Worm (Caenorhabditis elegans) whole organism, mixed stage, embryonic: ENCODE data around the gene F46C5.4.
A peak's percentile ranks its signal among the peaks of the same experiment; 100 is the strongest.

ENCODE experiments used
- bed-3 ChIP-seq: fragments of 200-800 bp; sonication (Bioruptor generic); optimal IDR thresholded peaks from 3 replicates; lab custom pipeline; 2018; ENCODE audit warnings: mild to moderate bottlenecking, missing genetic modification characterization, moderate library complexity, missing compliant biosample characterization
- blmp-1 ChIP-seq: fragments of 150-350 bp; optimal IDR thresholded peaks from 2 replicates; lab custom pipeline; 2014; ENCODE audit warnings: missing biosample characterization, missing genetic modification characterization
- ceh-39 ChIP-seq: fragments of 150-350 bp; optimal IDR thresholded peaks from 2 replicates; lab custom pipeline; 2014; ENCODE audit warnings: missing biosample characterization, missing genetic modification characterization
- ceh-43 ChIP-seq: fragments of 200-800 bp; sonication (Bioruptor generic); optimal IDR thresholded peaks from 2 replicates; lab custom pipeline; 2018; ENCODE audit warnings: mild to moderate bottlenecking, missing genetic modification characterization, moderate library complexity, missing compliant biosample characterization
- ceh-83 ChIP-seq: fragments of 200-800 bp; sonication (Bioruptor generic); optimal IDR thresholded peaks from 2 replicates; lab custom pipeline; 2018; ENCODE audit warnings: mild to moderate bottlenecking, missing genetic modification characterization, missing compliant biosample characterization
- ces-1 ChIP-seq: fragments of 150-350 bp; optimal IDR thresholded peaks from 2 replicates; lab custom pipeline; 2014; ENCODE audit warnings: missing biosample characterization, missing genetic modification reagents, missing genetic modification characterization
- cnd-1 ChIP-seq: fragments of 200-800 bp; sonication (Bioruptor generic); optimal IDR thresholded peaks from 2 replicates; lab custom pipeline; 2018; ENCODE audit warnings: mild to moderate bottlenecking, missing genetic modification characterization, missing compliant biosample characterization
- elt-1 ChIP-seq: sonication (generic microtip); optimal IDR thresholded peaks from 2 replicates; lab custom pipeline; 2017; ENCODE audit warnings: missing genetic modification characterization, mild to moderate bottlenecking, missing compliant biosample characterization, antibody characterized with exemption, moderate library complexity, borderline replicate concordance; ENCODE audit not compliant: insufficient read depth
- elt-3 ChIP-seq: fragments of 150-350 bp; optimal IDR thresholded peaks from 2 replicates; lab custom pipeline; 2014; ENCODE audit warnings: missing biosample characterization, missing genetic modification characterization
- flh-1 ChIP-seq: fragments of 200-800 bp; sonication (Bioruptor generic); optimal IDR thresholded peaks from 2 replicates; lab custom pipeline; 2018; ENCODE audit warnings: mild to moderate bottlenecking, missing genetic modification characterization, moderate library complexity, missing compliant biosample characterization
- ham-2 ChIP-seq: fragments of 200-800 bp; sonication (Bioruptor generic); optimal IDR thresholded peaks from 2 replicates; lab custom pipeline; 2018; ENCODE audit warnings: mild to moderate bottlenecking, missing genetic modification characterization, missing compliant biosample characterization
- hlh-1 ChIP-seq: fragments of 150-350 bp; optimal IDR thresholded peaks from 2 replicates; lab custom pipeline; 2014; ENCODE audit warnings: missing biosample characterization, missing genetic modification reagents, missing genetic modification characterization
- lin-13 ChIP-seq: fragments of 150-350 bp; optimal IDR thresholded peaks from 2 replicates; lab custom pipeline; 2014; ENCODE audit warnings: missing biosample characterization, missing genetic modification characterization
- lin-32 ChIP-seq: fragments of 200-800 bp; sonication (Bioruptor generic); optimal IDR thresholded peaks from 2 replicates; lab custom pipeline; 2018; ENCODE audit warnings: mild to moderate bottlenecking, missing genetic modification characterization, missing compliant biosample characterization
- lsy-2 ChIP-seq: fragments of 150-350 bp; optimal IDR thresholded peaks from 2 replicates; lab custom pipeline; 2014; ENCODE audit warnings: missing biosample characterization, missing genetic modification characterization
- mab-5 ChIP-seq: fragments of 150-350 bp; optimal IDR thresholded peaks from 2 replicates; lab custom pipeline; 2014; ENCODE audit warnings: missing biosample characterization, missing genetic modification characterization
- mep-1 ChIP-seq: fragments of 150-350 bp; optimal IDR thresholded peaks from 2 replicates; lab custom pipeline; 2017; ENCODE audit warnings: missing biosample characterization, missing genetic modification reagents, missing genetic modification characterization, inconsistent platforms
- mls-2 ChIP-seq: sonication (generic microtip); optimal IDR thresholded peaks from 2 replicates; lab custom pipeline; 2016; ENCODE audit warnings: mild to moderate bottlenecking, missing genetic modification characterization, moderate library complexity, missing compliant biosample characterization
- nhr-12 ChIP-seq: fragments of 150-350 bp; optimal IDR thresholded peaks from 2 replicates; lab custom pipeline; 2014; ENCODE audit warnings: missing biosample characterization, missing genetic modification characterization
- nhr-2 ChIP-seq: fragments of 150-350 bp; optimal IDR thresholded peaks from 2 replicates; lab custom pipeline; 2014; ENCODE audit warnings: missing biosample characterization, missing genetic modification characterization
- nhr-237 ChIP-seq: fragments of 150-350 bp; optimal IDR thresholded peaks from 2 replicates; lab custom pipeline; 2014; ENCODE audit warnings: missing biosample characterization, missing genetic modification characterization
- nhr-28 ChIP-seq: fragments of 150-350 bp; optimal IDR thresholded peaks from 2 replicates; lab custom pipeline; 2014; ENCODE audit warnings: missing biosample characterization, missing genetic modification characterization
- pha-4 ChIP-seq: fragments of 150-350 bp; optimal IDR thresholded peaks from 2 replicates; lab custom pipeline; 2018; ENCODE audit warnings: missing biosample characterization, missing genetic modification reagents, missing genetic modification characterization
- sem-2 ChIP-seq: fragments of 200-800 bp; sonication (Bioruptor generic); optimal IDR thresholded peaks from 2 replicates; lab custom pipeline; 2018; ENCODE audit warnings: mild to moderate bottlenecking, missing genetic modification characterization, missing compliant biosample characterization
- snpc-4 ChIP-seq: fragments of 150-350 bp; optimal IDR thresholded peaks from 2 replicates; lab custom pipeline; 2014; ENCODE audit warnings: missing biosample characterization, missing genetic modification characterization
- sptf-1 ChIP-seq: sonication (generic microtip); optimal IDR thresholded peaks from 2 replicates; lab custom pipeline; 2017; ENCODE audit warnings: mild to moderate bottlenecking, missing genetic modification characterization, moderate library complexity, missing compliant biosample characterization
- tbx-8 ChIP-seq: fragments of 200-800 bp; sonication (Bioruptor generic); optimal IDR thresholded peaks from 2 replicates; lab custom pipeline; 2018; ENCODE audit warnings: mild to moderate bottlenecking, missing genetic modification characterization, moderate library complexity, missing compliant biosample characterization
- unc-120 ChIP-seq: sonication (generic microtip); optimal IDR thresholded peaks from 2 replicates; lab custom pipeline; 2017; ENCODE audit warnings: missing genetic modification characterization, missing compliant biosample characterization; ENCODE audit not compliant: poor library complexity, severe bottlenecking
- unc-39 ChIP-seq: fragments of 150-350 bp; optimal IDR thresholded peaks from 2 replicates; lab custom pipeline; 2014; ENCODE audit warnings: missing biosample characterization, missing genetic modification characterization
- unc-62 ChIP-seq: fragments of 150-350 bp; optimal IDR thresholded peaks from 2 replicates; lab custom pipeline; 2014; ENCODE audit warnings: missing biosample characterization, missing genetic modification reagents, missing genetic modification characterization
- zip-8 ChIP-seq: fragments of 150-350 bp; optimal IDR thresholded peaks from 2 replicates; lab custom pipeline; 2014; ENCODE audit warnings: missing biosample characterization, missing genetic modification characterization
- ztf-11 ChIP-seq: fragments of 150-350 bp; optimal IDR thresholded peaks from 2 replicates; lab custom pipeline; 2014; ENCODE audit warnings: missing biosample characterization, missing genetic modification characterization

F46C5.4 gene

ce11 chrII:8794072-8794471 lies 41.8 kb upstream of the F46C5.4 start, which contains the start of gene F07H5.7:
TSS of gene F07H5.7 (minus strand) at chrII:8794172.
- no peak for TF ChIP-seq unc-39 (tag; lab: Kevin White, UChicago)
- no peak for TF ChIP-seq bed-3 (GFP tag; lab: Kevin White, UChicago)
- TF ChIP-seq lin-32 (GFP tag; lab: Kevin White, UChicago): no peak
- no peak for TF ChIP-seq ztf-11 (tag; lab: Kevin White, UChicago)
- TF ChIP-seq nhr-2 (tag; lab: Kevin White, UChicago): no peak
- no peak for TF ChIP-seq lin-13 (tag; lab: Kevin White, UChicago)
- TF ChIP-seq nhr-237 (tag; lab: Kevin White, UChicago): no peak
- no peak for TF ChIP-seq zip-8 (tag; lab: Kevin White, UChicago)
- no peak for TF ChIP-seq hlh-1 (tag; lab: Kevin White, UChicago)
- no peak for TF ChIP-seq mab-5 (tag; lab: Kevin White, UChicago)
- no peak for TF ChIP-seq ceh-39 (tag; lab: Kevin White, UChicago)
- no peak for TF ChIP-seq sptf-1 (tag; lab: Kevin White, UChicago)
- no peak for TF ChIP-seq ceh-43 (GFP tag; lab: Kevin White, UChicago)
- no peak for TF ChIP-seq tbx-8
- no peak for TF ChIP-seq elt-1
- TF ChIP-seq nhr-12 (tag; lab: Kevin White, UChicago): no peak
- no peak for TF ChIP-seq mep-1

DNA sequence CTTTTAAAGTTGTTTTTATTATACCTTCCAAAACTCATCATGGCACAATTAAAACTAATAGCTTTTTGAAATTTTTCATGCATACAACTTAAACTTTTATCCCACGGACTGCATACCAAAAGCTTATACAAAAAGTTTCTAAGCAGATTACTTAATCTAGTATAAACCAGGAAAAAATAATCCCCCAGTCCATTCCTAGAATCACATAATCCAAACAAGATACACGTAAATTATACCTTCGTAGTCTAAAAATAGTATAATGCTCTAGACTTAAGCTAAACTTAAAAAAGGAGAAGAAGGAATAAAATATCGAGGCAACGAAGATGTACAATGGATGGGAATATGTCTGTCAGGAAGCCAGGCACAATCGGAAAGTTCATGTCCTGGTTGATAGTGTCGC lies 40.7 kb upstream of the F46C5.4 start:
- TF ChIP-seq sptf-1 (tag; lab: Kevin White, UChicago): no peak
- no peak for TF ChIP-seq zip-8 (tag; lab: Kevin White, UChicago)
- TF ChIP-seq tbx-8: no peak
- no peak for TF ChIP-seq unc-120 (tag; lab: Kevin White, UChicago)
- TF ChIP-seq unc-62 (GFP tag; lab: Kevin White, UChicago): no peak
- no peak for TF ChIP-seq unc-39 (tag; lab: Kevin White, UChicago)
- no peak for TF ChIP-seq lsy-2 (tag; lab: Kevin White, UChicago)
- no peak for TF ChIP-seq mep-1
- TF ChIP-seq cnd-1 (tag; lab: Kevin White, UChicago): no peak
- no peak for TF ChIP-seq lin-13 (tag; lab: Kevin White, UChicago)
- TF ChIP-seq nhr-28 (tag; lab: Kevin White, UChicago): no peak
- TF ChIP-seq ceh-83 (GFP tag; lab: Kevin White, UChicago): no peak
- no peak for TF ChIP-seq flh-1

ce11 chrII:8796391-8796790 lies 39.5 kb upstream of the F46C5.4 start:
- TF ChIP-seq nhr-237 (tag; lab: Kevin White, UChicago): no peak
- TF ChIP-seq ces-1 (GFP tag; lab: Kevin White, UChicago): peak; percentile 56

DNA sequence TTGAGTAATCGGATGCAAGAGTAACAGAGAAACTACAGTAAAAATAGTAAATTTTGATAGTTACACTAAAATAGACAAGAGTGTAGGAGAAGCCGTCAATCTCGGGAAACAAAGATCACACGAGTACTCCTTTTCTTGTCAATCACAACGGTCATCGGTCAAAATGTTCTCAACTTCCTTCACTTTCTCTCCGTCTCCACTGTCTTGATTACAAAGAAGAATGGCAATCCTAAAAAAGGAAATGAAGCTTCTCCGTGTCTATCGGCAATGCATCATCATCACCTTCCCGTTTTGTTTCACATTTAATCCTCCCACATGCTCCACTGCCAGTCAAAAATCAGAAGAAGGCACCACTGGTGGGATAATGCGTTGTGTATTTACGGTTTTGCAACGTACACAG lies 36.2 kb upstream of the F46C5.4 start:
- no peak for TF ChIP-seq lsy-2 (tag; lab: Kevin White, UChicago)
- no peak for TF ChIP-seq lin-13 (tag; lab: Kevin White, UChicago)
- TF ChIP-seq cnd-1 (tag; lab: Kevin White, UChicago): no peak
- no peak for TF ChIP-seq hlh-1 (tag; lab: Kevin White, UChicago)
- no peak for TF ChIP-seq tbx-8
- TF ChIP-seq elt-3 (tag; lab: Kevin White, UChicago): no peak
- TF ChIP-seq ceh-83 (GFP tag; lab: Kevin White, UChicago): no peak
- TF ChIP-seq ces-1 (GFP tag; lab: Kevin White, UChicago): no peak
- TF ChIP-seq ceh-43 (GFP tag; lab: Kevin White, UChicago): no peak
- no peak for TF ChIP-seq lin-32 (GFP tag; lab: Kevin White, UChicago)
- no peak for TF ChIP-seq mls-2 (tag; lab: Kevin White, UChicago)
- no peak for TF ChIP-seq pha-4 (tag; lab: Kevin White, UChicago)
- no peak for TF ChIP-seq snpc-4 (tag; lab: Kevin White, UChicago)
- no peak for TF ChIP-seq bed-3 (GFP tag; lab: Kevin White, UChicago)
- TF ChIP-seq nhr-28 (tag; lab: Kevin White, UChicago): no peak
- no peak for TF ChIP-seq zip-8 (tag; lab: Kevin White, UChicago)
- TF ChIP-seq sem-2: no peak
- no peak for TF ChIP-seq sptf-1 (tag; lab: Kevin White, UChicago)
- no peak for TF ChIP-seq unc-120 (tag; lab: Kevin White, UChicago)

ce11 chrII:8800830-8801229 lies 35.0 kb upstream of the F46C5.4 start, which contains the start of gene appg-2:
TSS of gene appg-2 (plus strand) at chrII:8801130.
- TF ChIP-seq ham-2 (GFP tag; lab: Kevin White, UChicago): no peak
- no peak for TF ChIP-seq lin-32 (GFP tag; lab: Kevin White, UChicago)
- TF ChIP-seq elt-3 (tag; lab: Kevin White, UChicago): no peak
- TF ChIP-seq elt-1: no peak
- no peak for TF ChIP-seq blmp-1 (tag; lab: Kevin White, UChicago)
- TF ChIP-seq zip-8 (tag; lab: Kevin White, UChicago): no peak
- no peak for TF ChIP-seq nhr-237 (tag; lab: Kevin White, UChicago)
- TF ChIP-seq mls-2 (tag; lab: Kevin White, UChicago): no peak
- no peak for TF ChIP-seq ceh-43 (GFP tag; lab: Kevin White, UChicago)
- TF ChIP-seq mep-1: no peak
